Fruit fly (Drosophila melanogaster) whole organism, prepupa: Measurements from ENCODE around the gene PGRP-SD.

Experiments
- CG1621 ChIP-seq: fragments of 200-800 bp; sonication (Bioruptor generic); optimal IDR thresholded peaks from 3 replicates; lab custom pipeline; 2018; ENCODE audit warnings: missing biosample characterization, mild to moderate bottlenecking, missing genetic modification characterization
- CG16779 ChIP-seq: fragments of 200-800 bp; sonication (Bioruptor generic); optimal IDR thresholded peaks from 3 replicates; lab custom pipeline; 2017; ENCODE audit warnings: missing biosample characterization, mild to moderate bottlenecking, missing genetic modification characterization
- CG6854 ChIP-seq: fragments of 200-800 bp; sonication (Bioruptor generic); optimal IDR thresholded peaks from 2 replicates; lab custom pipeline; 2017; ENCODE audit warnings: missing biosample characterization, mild to moderate bottlenecking, missing genetic modification characterization
- CG7368 ChIP-seq: fragments of 200-800 bp; sonication (Bioruptor generic); optimal IDR thresholded peaks from 3 replicates; lab custom pipeline; 2016; ENCODE audit warnings: missing biosample characterization, missing genetic modification characterization
- Lpt ChIP-seq: fragments of 200-800 bp; sonication (Bioruptor generic); optimal IDR thresholded peaks from 3 replicates; lab custom pipeline; 2016; ENCODE audit warnings: missing biosample characterization, missing genetic modification characterization
- acj6 ChIP-seq: fragments of 200-800 bp; sonication (Bioruptor generic); optimal IDR thresholded peaks from 3 replicates; lab custom pipeline; 2016; ENCODE audit warnings: missing biosample characterization, missing genetic modification characterization
- net ChIP-seq: fragments of 200-800 bp; sonication (Bioruptor generic); optimal IDR thresholded peaks from 3 replicates; lab custom pipeline; 2016; ENCODE audit warnings: missing biosample characterization, missing genetic modification characterization

dm6 chr3L:7639533-7639932, 11.4 kb upstream of the PGRP-SD start:
- TF ChIP-seq CG6854 (no peak), CG7368 (GFP tag; lab: Kevin White, UChicago) (no peak), CG16779 (tag; lab: Kevin White, UChicago) (no peak), Lpt (GFP tag; lab: Kevin White, UChicago) (no peak), net (GFP tag; lab: Kevin White, UChicago) (no peak), CG1621 (no peak), acj6 (GFP tag; lab: Kevin White, UChicago) (no peak)
